Worm (Caenorhabditis elegans) whole organism, L2 larva: ENCODE data around the gene F55B11.7.
A peak's percentile ranks its signal among the peaks of the same experiment; 100 is the strongest.

Source experiments
- F13H6.1 ChIP-seq: sonication (generic microtip); optimal IDR thresholded peaks from 2 replicates; lab custom pipeline; 2016; ENCODE audit warnings: missing genetic modification characterization, missing compliant biosample characterization
- R02D3.7 ChIP-seq: fragments of 150-350 bp; optimal IDR thresholded peaks from 2 replicates; lab custom pipeline; 2014; ENCODE audit warnings: missing biosample characterization, missing genetic modification characterization
- alr-1 ChIP-seq: fragments of 150-350 bp; optimal IDR thresholded peaks from 2 replicates; lab custom pipeline; 2014; ENCODE audit warnings: missing biosample characterization, missing genetic modification characterization
- ama-1 ChIP-seq: fragments of 150-350 bp; optimal IDR thresholded peaks from 2 replicates; lab custom pipeline; 2018; ENCODE audit warnings: inconsistent platforms
- blmp-1 ChIP-seq: sonication (generic microtip); optimal IDR thresholded peaks from 2 replicates; lab custom pipeline; 2017; ENCODE audit warnings: missing genetic modification characterization, mild to moderate bottlenecking, missing compliant biosample characterization, antibody characterized with exemption, moderate library complexity; ENCODE audit not compliant: insufficient read depth
- ceh-16 ChIP-seq: fragments of 150-350 bp; optimal IDR thresholded peaks from 2 replicates; lab custom pipeline; 2014; ENCODE audit warnings: missing biosample characterization, missing genetic modification characterization
- crh-2 ChIP-seq: sonication (generic microtip); optimal IDR thresholded peaks from 2 replicates; lab custom pipeline; 2017; ENCODE audit warnings: missing biosample characterization, missing genetic modification characterization
- egl-27 ChIP-seq: sonication (generic microtip); optimal IDR thresholded peaks from 3 replicates; lab custom pipeline; 2017; ENCODE audit warnings: missing biosample characterization, missing genetic modification reagents, missing genetic modification characterization
- elt-1 ChIP-seq: fragments of 150-350 bp; optimal IDR thresholded peaks from 2 replicates; lab custom pipeline; 2014; ENCODE audit warnings: missing biosample characterization, missing genetic modification characterization
- fos-1 ChIP-seq: fragments of 150-350 bp; optimal IDR thresholded peaks from 2 replicates; lab custom pipeline; 2014; ENCODE audit warnings: missing biosample characterization, missing genetic modification characterization
- gmeb-1 ChIP-seq: fragments of 150-350 bp; optimal IDR thresholded peaks from 2 replicates; lab custom pipeline; 2014; ENCODE audit warnings: missing biosample characterization, missing genetic modification characterization
- lsy-2 ChIP-seq, 2 experiments: fragments of 150-350 bp in 1 of 2; sonication (generic microtip) in 1 of 2; optimal IDR thresholded peaks; 2 replicates each; lab custom pipeline; 2014 to 2017; ENCODE audit warnings: missing biosample characterization in 2 of 2, missing genetic modification characterization in 2 of 2
- mbf-1 ChIP-seq: sonication (generic microtip); optimal IDR thresholded peaks from 2 replicates; lab custom pipeline; 2017; ENCODE audit warnings: missing biosample characterization, missing genetic modification characterization
- mdl-1 ChIP-seq, 2 experiments: fragments of 150-350 bp in 1 of 2; sonication (generic microtip) in 1 of 2; optimal IDR thresholded peaks; 2 replicates each; lab custom pipeline; 2017; ENCODE audit warnings: missing biosample characterization in 2 of 2, missing genetic modification characterization in 2 of 2
- nhr-12 ChIP-seq: fragments of 150-350 bp; optimal IDR thresholded peaks from 2 replicates; lab custom pipeline; 2014; ENCODE audit warnings: missing biosample characterization, missing genetic modification characterization
- nhr-129 ChIP-seq: fragments of 150-350 bp; optimal IDR thresholded peaks from 2 replicates; lab custom pipeline; 2014; ENCODE audit warnings: missing biosample characterization, missing genetic modification characterization
- nhr-21 ChIP-seq: fragments of 150-350 bp; optimal IDR thresholded peaks from 2 replicates; lab custom pipeline; 2014; ENCODE audit warnings: missing biosample characterization, missing genetic modification characterization
- nhr-23 ChIP-seq: fragments of 150-350 bp; optimal IDR thresholded peaks from 2 replicates; lab custom pipeline; 2014; ENCODE audit warnings: missing biosample characterization, missing genetic modification reagents, missing genetic modification characterization
- nhr-237 ChIP-seq: fragments of 150-350 bp; optimal IDR thresholded peaks from 2 replicates; lab custom pipeline; 2014; ENCODE audit warnings: missing biosample characterization, missing genetic modification characterization
- nhr-6 ChIP-seq: fragments of 150-350 bp; optimal IDR thresholded peaks from 2 replicates; lab custom pipeline; 2014; ENCODE audit warnings: missing biosample characterization, missing genetic modification characterization
- nhr-77 ChIP-seq: fragments of 150-350 bp; optimal IDR thresholded peaks from 2 replicates; lab custom pipeline; 2014; ENCODE audit warnings: missing biosample characterization, missing genetic modification characterization
- sem-4 ChIP-seq: fragments of 150-350 bp; optimal IDR thresholded peaks from 2 replicates; lab custom pipeline; 2014; ENCODE audit warnings: missing biosample characterization, missing genetic modification reagents, missing genetic modification characterization
- skn-1 ChIP-seq: sonication (generic microtip); optimal IDR thresholded peaks from 2 replicates; lab custom pipeline; 2017; ENCODE audit warnings: missing biosample characterization, missing genetic modification characterization
- sma-3 ChIP-seq: sonication (generic microtip); optimal IDR thresholded peaks from 2 replicates; lab custom pipeline; 2016; ENCODE audit warnings: missing genetic modification reagents, missing genetic modification characterization, missing compliant biosample characterization
- sma-9 ChIP-seq, 2 experiments: fragments of 150-350 bp in 1 of 2; sonication (generic microtip) in 1 of 2; optimal IDR thresholded peaks; 2 replicates each; lab custom pipeline; 2014 to 2016; ENCODE audit warnings: missing genetic modification characterization in 2 of 2, mild to moderate bottlenecking in 1 of 2, missing biosample characterization in 1 of 2, missing compliant biosample characterization in 1 of 2, missing genetic modification reagents in 1 of 2, moderate library complexity in 1 of 2
- snpc-4 ChIP-seq: fragments of 150-350 bp; optimal IDR thresholded peaks from 2 replicates; lab custom pipeline; 2014; ENCODE audit warnings: missing biosample characterization, missing genetic modification characterization
- unc-62 ChIP-seq: fragments of 150-350 bp; optimal IDR thresholded peaks from 2 replicates; lab custom pipeline; 2014; ENCODE audit warnings: missing biosample characterization, missing genetic modification reagents, missing genetic modification characterization
- ztf-1 ChIP-seq: fragments of 200-800 bp; sonication (Bioruptor generic); conservative IDR thresholded peaks from 2 replicates; pipeline ENCODE4 v1.3.6; 2022; ENCODE audit warnings: missing genetic modification characterization, missing compliant biosample characterization
- ztf-4 ChIP-seq: fragments of 150-350 bp; optimal IDR thresholded peaks from 2 replicates; lab custom pipeline; 2014; ENCODE audit warnings: missing biosample characterization, missing genetic modification characterization

F55B11.7 gene

ce11 chrIV:14417128-14417527 is 4.7 kb downstream of the F55B11.7 start, which contains the start of gene F55B11.6:
Gene F55B11.6 (minus strand): TSS chrIV:14417228.
- TF ChIP-seq sem-4 (tag; lab: Kevin White, UChicago), result no peak
- TF ChIP-seq ztf-4, result no peak
- TF ChIP-seq alr-1, result no peak
- TF ChIP-seq nhr-23, result no peak
- no peak for TF ChIP-seq nhr-237 (tag; lab: Kevin White, UChicago)
- no peak for TF ChIP-seq unc-62 (GFP tag; lab: Kevin White, UChicago)

ce11 chrIV:14414200-14414599 is 7.6 kb downstream of the F55B11.7 start:
- TF ChIP-seq alr-1 (no peak), mdl-1 (tag; optimal IDR thresholded peaks at IDR 0.05; lab: Kevin White, UChicago) (peak in 1 of 2 experiments; percentile 69), fos-1 (peak; percentile 98), egl-27 (tag; lab: Kevin White, UChicago) (peak; percentile 23), nhr-77 (tag; lab: Kevin White, UChicago) (no peak), gmeb-1 (tag; lab: Kevin White, UChicago) (peak; percentile 61), nhr-237 (tag; lab: Kevin White, UChicago) (no peak), sma-3 (GFP tag; lab: Kevin White, UChicago) (peak; percentile 42), ama-1 (no peak), skn-1 (tag; lab: Kevin White, UChicago) (peak; percentile 76), crh-2 (tag; lab: Kevin White, UChicago) (peak; percentile 55), elt-1 (no peak), lsy-2 (tag; optimal IDR thresholded peaks at IDR 0.05; lab: Kevin White, UChicago) (no peak)

ce11 chrIV:14413386-14413785 is 8.5 kb downstream of the F55B11.7 start:
- TF ChIP-seq skn-1 (tag; lab: Kevin White, UChicago) (peak; percentile 82), egl-27 (tag; lab: Kevin White, UChicago) (no peak), mdl-1 (tag; optimal IDR thresholded peaks at IDR 0.05; lab: Kevin White, UChicago) (peak in 1 of 2 experiments; percentile 32), gmeb-1 (tag; lab: Kevin White, UChicago) (peak; percentile 29), fos-1 (peak; percentile 63), mbf-1 (tag; lab: Kevin White, UChicago) (no peak), crh-2 (tag; lab: Kevin White, UChicago) (peak; percentile 3), ztf-1 (GFP tag; lab: Robert Waterston, UW) (no peak), nhr-6 (tag; lab: Kevin White, UChicago) (no peak), sma-9 (GFP tag; optimal IDR thresholded peaks at IDR 0.05; lab: Kevin White, UChicago) (peak; percentile 42), sma-9 (tag; optimal IDR thresholded peaks at IDR 0.05; lab: Kevin White, UChicago) (no peak), nhr-12 (tag; lab: Kevin White, UChicago) (no peak)

ce11 chrIV:14412655-14413054 is 9.2 kb downstream of the F55B11.7 start, which contains the start of gene xdh-1:
Gene xdh-1 (minus strand): TSS chrIV:14412894.
- no peak for TF ChIP-seq unc-62 (GFP tag; lab: Kevin White, UChicago)
- TF ChIP-seq nhr-129, result peak; percentile 53

ce11 chrIV:14408569-14408968 is 13.3 kb downstream of the F55B11.7 start:
- no peak for TF ChIP-seq blmp-1 (tag; lab: Kevin White, UChicago)
- no peak for TF ChIP-seq F13H6.1 (tag; lab: Kevin White, UChicago)
- no peak for TF ChIP-seq fos-1

ce11 chrIV:14395531-14395930 is 26.3 kb downstream of the F55B11.7 start:
- no peak for TF ChIP-seq unc-62 (GFP tag; lab: Kevin White, UChicago)
- no peak for TF ChIP-seq snpc-4 (tag; lab: Kevin White, UChicago)
- no peak for TF ChIP-seq nhr-6 (tag; lab: Kevin White, UChicago)
- no peak for TF ChIP-seq R02D3.7 (tag; lab: Kevin White, UChicago)
- TF ChIP-seq ceh-16, result no peak
- TF ChIP-seq sem-4 (tag; lab: Kevin White, UChicago), result no peak
- no peak for TF ChIP-seq alr-1
- TF ChIP-seq ztf-1 (GFP tag; lab: Robert Waterston, UW), result no peak

ce11 chrIV:14394812-14395211 is 27.0 kb downstream of the F55B11.7 start:
- no peak for TF ChIP-seq nhr-21 (tag; lab: Kevin White, UChicago)
